Worm (Caenorhabditis elegans) whole organism, L4/young adult: ENCODE measurements around the gene C03H5.5.

ENCODE experiments used
- W03F9.2 ChIP-seq: fragments of 150-350 bp; optimal IDR thresholded peaks from 2 replicates; lab custom pipeline; 2014; ENCODE audit warnings: missing biosample characterization, missing genetic modification characterization
- him-1 ChIP-seq: sonication (generic microtip); optimal IDR thresholded peaks from 2 replicates; lab custom pipeline; 2016; ENCODE audit warnings: missing genotype, missing genetic modification reagents, missing genetic modification characterization, missing compliant biosample characterization

ce11 chrII:374950-375349 is 10.2 kb downstream of the C03H5.5 start, which contains the start of gene C03H5.4:
- TF ChIP-seq W03F9.2 (no peak), him-1 (tag; lab: Kevin White, UChicago) (no peak)
